Worm (Caenorhabditis elegans) whole organism, mixed stage, embryonic: ENCODE data around the gene nas-25.

Experiments
- M03D4.4 ChIP-seq: sonication (generic microtip); optimal IDR thresholded peaks from 2 replicates; lab custom pipeline; 2017; ENCODE audit warnings: mild to moderate bottlenecking, missing genetic modification characterization, missing compliant biosample characterization
- bed-3 ChIP-seq: fragments of 200-800 bp; sonication (Bioruptor generic); optimal IDR thresholded peaks from 3 replicates; lab custom pipeline; 2018; ENCODE audit warnings: mild to moderate bottlenecking, missing genetic modification characterization, moderate library complexity, missing compliant biosample characterization
- blmp-1 ChIP-seq: fragments of 150-350 bp; optimal IDR thresholded peaks from 2 replicates; lab custom pipeline; 2014; ENCODE audit warnings: missing biosample characterization, missing genetic modification characterization
- ceh-39 ChIP-seq: fragments of 150-350 bp; optimal IDR thresholded peaks from 2 replicates; lab custom pipeline; 2014; ENCODE audit warnings: missing biosample characterization, missing genetic modification characterization
- ceh-43 ChIP-seq: fragments of 200-800 bp; sonication (Bioruptor generic); optimal IDR thresholded peaks from 2 replicates; lab custom pipeline; 2018; ENCODE audit warnings: mild to moderate bottlenecking, missing genetic modification characterization, moderate library complexity, missing compliant biosample characterization
- ceh-83 ChIP-seq: fragments of 200-800 bp; sonication (Bioruptor generic); optimal IDR thresholded peaks from 2 replicates; lab custom pipeline; 2018; ENCODE audit warnings: mild to moderate bottlenecking, missing genetic modification characterization, missing compliant biosample characterization
- ces-1 ChIP-seq: fragments of 150-350 bp; optimal IDR thresholded peaks from 2 replicates; lab custom pipeline; 2014; ENCODE audit warnings: missing biosample characterization, missing genetic modification reagents, missing genetic modification characterization
- cnd-1 ChIP-seq: fragments of 200-800 bp; sonication (Bioruptor generic); optimal IDR thresholded peaks from 2 replicates; lab custom pipeline; 2018; ENCODE audit warnings: mild to moderate bottlenecking, missing genetic modification characterization, missing compliant biosample characterization
- drap-1 ChIP-seq: fragments of 200-800 bp; sonication (Bioruptor generic); optimal IDR thresholded peaks from 3 replicates; lab custom pipeline; 2018; ENCODE audit warnings: mild to moderate bottlenecking, missing genetic modification characterization, missing compliant biosample characterization
- elt-1 ChIP-seq: sonication (generic microtip); optimal IDR thresholded peaks from 2 replicates; lab custom pipeline; 2017; ENCODE audit warnings: missing genetic modification characterization, mild to moderate bottlenecking, missing compliant biosample characterization, antibody characterized with exemption, moderate library complexity, borderline replicate concordance; ENCODE audit not compliant: insufficient read depth
- elt-3 ChIP-seq: fragments of 150-350 bp; optimal IDR thresholded peaks from 2 replicates; lab custom pipeline; 2014; ENCODE audit warnings: missing biosample characterization, missing genetic modification characterization
- flh-1 ChIP-seq: fragments of 200-800 bp; sonication (Bioruptor generic); optimal IDR thresholded peaks from 2 replicates; lab custom pipeline; 2018; ENCODE audit warnings: mild to moderate bottlenecking, missing genetic modification characterization, moderate library complexity, missing compliant biosample characterization
- ham-2 ChIP-seq: fragments of 200-800 bp; sonication (Bioruptor generic); optimal IDR thresholded peaks from 2 replicates; lab custom pipeline; 2018; ENCODE audit warnings: mild to moderate bottlenecking, missing genetic modification characterization, missing compliant biosample characterization
- hlh-1 ChIP-seq: fragments of 150-350 bp; optimal IDR thresholded peaks from 2 replicates; lab custom pipeline; 2014; ENCODE audit warnings: missing biosample characterization, missing genetic modification reagents, missing genetic modification characterization
- lin-13 ChIP-seq: fragments of 150-350 bp; optimal IDR thresholded peaks from 2 replicates; lab custom pipeline; 2014; ENCODE audit warnings: missing biosample characterization, missing genetic modification characterization
- lin-32 ChIP-seq: fragments of 200-800 bp; sonication (Bioruptor generic); optimal IDR thresholded peaks from 2 replicates; lab custom pipeline; 2018; ENCODE audit warnings: mild to moderate bottlenecking, missing genetic modification characterization, missing compliant biosample characterization
- lsy-2 ChIP-seq: fragments of 150-350 bp; optimal IDR thresholded peaks from 2 replicates; lab custom pipeline; 2014; ENCODE audit warnings: missing biosample characterization, missing genetic modification characterization
- mab-5 ChIP-seq: fragments of 150-350 bp; optimal IDR thresholded peaks from 2 replicates; lab custom pipeline; 2014; ENCODE audit warnings: missing biosample characterization, missing genetic modification characterization
- mep-1 ChIP-seq: fragments of 150-350 bp; optimal IDR thresholded peaks from 2 replicates; lab custom pipeline; 2017; ENCODE audit warnings: missing biosample characterization, missing genetic modification reagents, missing genetic modification characterization, inconsistent platforms
- mls-2 ChIP-seq: sonication (generic microtip); optimal IDR thresholded peaks from 2 replicates; lab custom pipeline; 2016; ENCODE audit warnings: mild to moderate bottlenecking, missing genetic modification characterization, moderate library complexity, missing compliant biosample characterization
- nhr-12 ChIP-seq: fragments of 150-350 bp; optimal IDR thresholded peaks from 2 replicates; lab custom pipeline; 2014; ENCODE audit warnings: missing biosample characterization, missing genetic modification characterization
- nhr-2 ChIP-seq: fragments of 150-350 bp; optimal IDR thresholded peaks from 2 replicates; lab custom pipeline; 2014; ENCODE audit warnings: missing biosample characterization, missing genetic modification characterization
- nhr-237 ChIP-seq: fragments of 150-350 bp; optimal IDR thresholded peaks from 2 replicates; lab custom pipeline; 2014; ENCODE audit warnings: missing biosample characterization, missing genetic modification characterization
- nhr-28 ChIP-seq: fragments of 150-350 bp; optimal IDR thresholded peaks from 2 replicates; lab custom pipeline; 2014; ENCODE audit warnings: missing biosample characterization, missing genetic modification characterization
- nhr-76 ChIP-seq: sonication (generic microtip); optimal IDR thresholded peaks from 2 replicates; lab custom pipeline; 2017; ENCODE audit warnings: missing biosample characterization, missing genetic modification characterization
- pha-4 ChIP-seq: fragments of 150-350 bp; optimal IDR thresholded peaks from 2 replicates; lab custom pipeline; 2018; ENCODE audit warnings: missing biosample characterization, missing genetic modification reagents, missing genetic modification characterization
- sem-2 ChIP-seq: fragments of 200-800 bp; sonication (Bioruptor generic); optimal IDR thresholded peaks from 2 replicates; lab custom pipeline; 2018; ENCODE audit warnings: mild to moderate bottlenecking, missing genetic modification characterization, missing compliant biosample characterization
- snpc-4 ChIP-seq: fragments of 150-350 bp; optimal IDR thresholded peaks from 2 replicates; lab custom pipeline; 2014; ENCODE audit warnings: missing biosample characterization, missing genetic modification characterization
- sptf-1 ChIP-seq: sonication (generic microtip); optimal IDR thresholded peaks from 2 replicates; lab custom pipeline; 2017; ENCODE audit warnings: mild to moderate bottlenecking, missing genetic modification characterization, moderate library complexity, missing compliant biosample characterization
- tbx-8 ChIP-seq: fragments of 200-800 bp; sonication (Bioruptor generic); optimal IDR thresholded peaks from 2 replicates; lab custom pipeline; 2018; ENCODE audit warnings: mild to moderate bottlenecking, missing genetic modification characterization, moderate library complexity, missing compliant biosample characterization
- unc-120 ChIP-seq: sonication (generic microtip); optimal IDR thresholded peaks from 2 replicates; lab custom pipeline; 2017; ENCODE audit warnings: missing genetic modification characterization, missing compliant biosample characterization; ENCODE audit not compliant: poor library complexity, severe bottlenecking
- unc-39 ChIP-seq: fragments of 150-350 bp; optimal IDR thresholded peaks from 2 replicates; lab custom pipeline; 2014; ENCODE audit warnings: missing biosample characterization, missing genetic modification characterization
- unc-62 ChIP-seq: fragments of 150-350 bp; optimal IDR thresholded peaks from 2 replicates; lab custom pipeline; 2014; ENCODE audit warnings: missing biosample characterization, missing genetic modification reagents, missing genetic modification characterization
- zip-8 ChIP-seq: fragments of 150-350 bp; optimal IDR thresholded peaks from 2 replicates; lab custom pipeline; 2014; ENCODE audit warnings: missing biosample characterization, missing genetic modification characterization
- ztf-11 ChIP-seq: fragments of 150-350 bp; optimal IDR thresholded peaks from 2 replicates; lab custom pipeline; 2014; ENCODE audit warnings: missing biosample characterization, missing genetic modification characterization

nas-25 gene

ce11 chrII:8785875-8786274, 40.0 kb upstream of the nas-25 start:
- TF ChIP-seq mls-2 (tag; lab: Kevin White, UChicago) = peak; percentile 27
- TF ChIP-seq unc-62 (GFP tag; lab: Kevin White, UChicago) = no peak
- TF ChIP-seq ces-1 (GFP tag; lab: Kevin White, UChicago) = peak; percentile 54
- TF ChIP-seq ceh-83 (GFP tag; lab: Kevin White, UChicago) = peak; percentile 3
- peak; percentile 34 for TF ChIP-seq ham-2 (GFP tag; lab: Kevin White, UChicago)
- TF ChIP-seq, all 35 proteins: peak for 4

- TF ChIP-seq unc-62 (GFP tag; lab: Kevin White, UChicago) (peak; percentile 93), sptf-1 (peak; percentile 18), nhr-2 (tag; lab: Kevin White, UChicago) (peak; percentile 55), M03D4.4 (tag; lab: Kevin White, UChicago) (no peak), sem-2 (GFP tag; lab: Kevin White, UChicago) (no peak), lsy-2 (peak; percentile 77), elt-3 (peak; percentile 21), nhr-76 (tag; lab: Kevin White, UChicago) (no peak), blmp-1 (tag; lab: Kevin White, UChicago) (no peak), pha-4 (peak; percentile 97), ceh-43 (no peak), snpc-4 (tag; lab: Kevin White, UChicago) (no peak), elt-1 (no peak), nhr-12 (no peak), flh-1 (GFP tag; lab: Kevin White, UChicago) (no peak), mls-2 (tag; lab: Kevin White, UChicago) (no peak), nhr-28 (tag; lab: Kevin White, UChicago) (no peak), hlh-1 (tag; lab: Kevin White, UChicago) (peak; percentile 67), ham-2 (GFP tag; lab: Kevin White, UChicago) (peak; percentile 44), nhr-237 (tag; lab: Kevin White, UChicago) (peak; percentile 87), unc-39 (no peak), mab-5 (tag; lab: Kevin White, UChicago) (peak; percentile 70), mep-1 (tag; lab: Kevin White, UChicago) (peak; percentile 89), zip-8 (peak; percentile 55), lin-32 (GFP tag; lab: Kevin White, UChicago) (no peak), cnd-1 (tag; lab: Kevin White, UChicago) (peak; percentile 0), ztf-11 (tag; lab: Kevin White, UChicago) (peak; percentile 58), ceh-83 (GFP tag; lab: Kevin White, UChicago) (no peak), ceh-39 (tag; lab: Kevin White, UChicago) (peak; percentile 100), tbx-8 (GFP tag; lab: Kevin White, UChicago) (no peak), ces-1 (GFP tag; lab: Kevin White, UChicago) (peak; percentile 82), unc-120 (tag; lab: Kevin White, UChicago) (peak; percentile 10), drap-1 (GFP tag; lab: Kevin White, UChicago) (peak; percentile 24), lin-13 (peak; percentile 67), bed-3 (GFP tag; lab: Kevin White, UChicago) (no peak)
Observed at ce11 chrII:8787376-8787775, 38.5 kb upstream of the nas-25 start.

- TF ChIP-seq ham-2 (GFP tag; lab: Kevin White, UChicago) = no peak
- TF ChIP-seq cnd-1 (tag; lab: Kevin White, UChicago) = no peak
- no peak for TF ChIP-seq mep-1 (tag; lab: Kevin White, UChicago)
- no peak for TF ChIP-seq unc-39
- TF ChIP-seq pha-4 = no peak
- no peak for TF ChIP-seq nhr-12
- no peak for TF ChIP-seq ztf-11 (tag; lab: Kevin White, UChicago)
- TF ChIP-seq sptf-1 = no peak
- no peak for TF ChIP-seq lin-32 (GFP tag; lab: Kevin White, UChicago)
- TF ChIP-seq, all 35 proteins: peak for 0
Observed at ce11 chrII:8788752-8789151, 37.1 kb upstream of the nas-25 start.
